Fruit fly (Drosophila melanogaster): ENCODE results near the gene Zmynd10.

Zmynd10 gene

dm6 chr3L:13021727-13022126 lies 4.5 kb downstream of the Zmynd10 start (continued):
- no peak for TF ChIP-seq hkb (optimal IDR thresholded peaks at IDR 0.05)
- peak; percentile 34; the same call in 1 of the 2 replicates for TF ChIP-seq hkb (GFP tag; IDR thresholded peaks at IDR 0.05)
- 0 out of 2 replicates have a peak, but pooled peaks have one; percentile 27 for TF ChIP-seq CG14441 (GFP tag; IDR thresholded peaks at IDR 0.05)
- TF ChIP-seq Ada2b (GFP tag; IDR thresholded peaks at IDR 0.05), result peak; percentile 29; the same call in 1 of the 2 replicates
- peak; percentile 7 for TF ChIP-seq CHES-1-like (GFP tag; optimal IDR thresholded peaks at IDR 0.05)
- TF ChIP-seq Spps (tag; optimal IDR thresholded peaks at IDR 0.05), result no peak
- 0 out of 2 replicates have a peak, but pooled peaks have one; percentile 4 for TF ChIP-seq bowl (GFP tag; IDR thresholded peaks at IDR 0.05)
- peak; percentile 20 for TF ChIP-seq CG12769 (tag; optimal IDR thresholded peaks at IDR 0.05)
- TF ChIP-seq PHDP (tag; optimal IDR thresholded peaks at IDR 0.05), result peak; percentile 7
- no peak for TF ChIP-seq CG16779 (GFP tag; IDR thresholded peaks at IDR 0.05)
- peak; percentile 27 for TF ChIP-seq Atf-2 (GFP tag; optimal IDR thresholded peaks at IDR 0.05)
- TF ChIP-seq MBD-R2 (GFP tag; IDR thresholded peaks at IDR 0.05), result no peak
- TF ChIP-seq h (optimal IDR thresholded peaks at IDR 0.05), result no peak
- TF ChIP-seq CG17385 (GFP tag; optimal IDR thresholded peaks at IDR 0.05), result peak; percentile 43
- TF ChIP-seq CG7372 (GFP tag; IDR thresholded peaks at IDR 0.05), result peak; percentile 82
- no peak for TF ChIP-seq ham (GFP tag; IDR thresholded peaks at IDR 0.05)
- TF ChIP-seq E2f1 (GFP tag; IDR thresholded peaks at IDR 0.05), result peak; percentile 35; the same call in 1 of the 2 replicates
- TF ChIP-seq Camta (GFP tag; optimal IDR thresholded peaks at IDR 0.05), result no peak
- peak; percentile 34 for TF ChIP-seq grau (tag; optimal IDR thresholded peaks at IDR 0.05)
- no peak for TF ChIP-seq CG31441 (GFP tag; IDR thresholded peaks at IDR 0.05)
- TF ChIP-seq CG1603 (tag; optimal IDR thresholded peaks at IDR 0.05), result peak; percentile 11
- TF ChIP-seq en (GFP tag; optimal IDR thresholded peaks at IDR 0.05), result peak; percentile 26
- peak; percentile 37 for TF ChIP-seq CG7839 (tag; optimal IDR thresholded peaks at IDR 0.05)
- peak; percentile 56; the same call in 1 of the 3 replicates for TF ChIP-seq CG34422 (GFP tag; IDR thresholded peaks at IDR 0.05)
- no peak for TF ChIP-seq Hey (tag; optimal IDR thresholded peaks at IDR 0.05)
- TF ChIP-seq CG5180 (GFP tag; optimal IDR thresholded peaks at IDR 0.05), result peak; percentile 14
- peak; percentile 52 for TF ChIP-seq CG2120 (GFP tag; optimal IDR thresholded peaks at IDR 0.05)
- TF ChIP-seq D19B (GFP tag; optimal IDR thresholded peaks at IDR 0.05), result peak; percentile 13

- no peak for TF ChIP-seq CG12104 (GFP tag; optimal IDR thresholded peaks at IDR 0.05)
- peak; percentile 74 for TF ChIP-seq exex (tag; optimal IDR thresholded peaks at IDR 0.05)
- TF ChIP-seq pum (GFP tag; optimal IDR thresholded peaks at IDR 0.05), result no peak
- TF ChIP-seq ftz-f1 (GFP tag; optimal IDR thresholded peaks at IDR 0.05), result peak; percentile 64
- TF ChIP-seq CG4820 (GFP tag; optimal IDR thresholded peaks at IDR 0.05), result no peak
- TF ChIP-seq CG1603 (tag; optimal IDR thresholded peaks at IDR 0.05), result no peak
- TF ChIP-seq Nf-YC (tag; optimal IDR thresholded peaks at IDR 0.05), result no peak
- TF ChIP-seq chinmo (GFP tag; IDR thresholded peaks at IDR 0.05; ENCODE audit: partially characterized antibody), result 0 out of 4 replicates have a peak, but pooled peaks have one; percentile 71
- TF ChIP-seq CG32532 (GFP tag; IDR thresholded peaks at IDR 0.05), result no peak
- no peak for TF ChIP-seq so (GFP tag; IDR thresholded peaks at IDR 0.05)
- TF ChIP-seq CG1529 (GFP tag; optimal IDR thresholded peaks at IDR 0.05), result no peak
- TF ChIP-seq mirr (GFP tag; optimal IDR thresholded peaks at IDR 0.05), result peak; percentile 25
- TF ChIP-seq ranshi (GFP tag; IDR thresholded peaks at IDR 0.05), result no peak
- TF ChIP-seq gem (tag; optimal IDR thresholded peaks at IDR 0.05), result no peak
- no peak for TF ChIP-seq kay (GFP tag; optimal IDR thresholded peaks at IDR 0.05)
- TF ChIP-seq CG7271 (tag; optimal IDR thresholded peaks at IDR 0.05), result no peak
- TF ChIP-seq rib (GFP tag; IDR thresholded peaks at IDR 0.05), result no peak
- TF ChIP-seq Hand (GFP tag; optimal IDR thresholded peaks at IDR 0.05), result no peak
- peak; percentile 44 for TF ChIP-seq sug (tag; optimal IDR thresholded peaks at IDR 0.05)
- TF ChIP-seq eve (GFP tag; optimal IDR thresholded peaks at IDR 0.05), result peak in 1 of 2 experiments; percentile 78
- no peak for TF ChIP-seq grau (tag; optimal IDR thresholded peaks at IDR 0.05)
- peak; percentile 40 for TF ChIP-seq abd-A (tag; optimal IDR thresholded peaks at IDR 0.05)
- no peak for TF ChIP-seq CG17359 (tag; optimal IDR thresholded peaks at IDR 0.05)
- TF ChIP-seq row (GFP tag; IDR thresholded peaks at IDR 0.05), result no peak
- TF ChIP-seq dati (GFP tag; IDR thresholded peaks at IDR 0.05), result no peak
- TF ChIP-seq vvl (GFP tag; IDR thresholded peaks at IDR 0.05), result no peak
These were observed 6.8 kb downstream of the Zmynd10 start for dm6 chr3L:13019249-13019956.
